Worm (Caenorhabditis elegans) whole organism, L1 larva: ENCODE results near the gene F54E12.2.

Source experiments
- egl-27 ChIP-seq, 2 experiments: fragments of 150-350 bp in 1 of 2; sonication (generic microtip); optimal IDR thresholded peaks; 3 replicates each; lab custom pipeline; 2017 to 2018; ENCODE audit warnings: missing biosample characterization in 2 of 2, missing genetic modification characterization in 2 of 2, missing genetic modification reagents in 2 of 2
- unc-30 ChIP-seq: sonication (generic microtip); optimal IDR thresholded peaks from 2 replicates; lab custom pipeline; 2017; ENCODE audit warnings: missing biosample characterization, missing genetic modification characterization

ce11 chrIV:11320500-11320899, 16.5 kb downstream of the F54E12.2 start, which contains the start of gene edg-1:
- TF ChIP-seq unc-30: no peak
- no peak for TF ChIP-seq egl-27 (tag; optimal IDR thresholded peaks at IDR 0.05; lab: Kevin White, UChicago)
